Fruit fly (Drosophila melanogaster): ENCODE data around the gene croc.

croc gene

DNA sequence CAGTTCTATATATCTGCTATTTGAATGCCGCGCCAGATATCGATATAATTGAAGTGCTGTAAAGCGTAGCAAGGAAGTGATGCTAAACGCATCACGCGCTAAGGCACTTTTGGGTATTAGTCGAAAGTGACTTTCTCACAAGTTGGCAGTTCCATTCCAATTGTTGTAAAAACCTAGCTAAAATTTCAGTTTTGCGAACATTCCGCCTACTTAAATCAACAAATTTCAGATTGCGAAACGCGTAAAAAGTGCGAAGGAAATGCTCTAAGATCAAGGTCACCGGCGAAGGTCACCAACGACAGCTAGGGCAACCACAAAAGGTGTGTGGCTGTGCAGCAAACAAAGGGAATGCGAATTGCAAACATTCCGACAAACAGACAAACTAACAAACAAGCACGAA is 30.6 kb downstream of the croc start, which contains the start of gene Syx7 (continued):
- TF ChIP-seq CG34422 (GFP tag; IDR thresholded peaks at IDR 0.05) (peak; percentile 51; the same call in 1 of the 3 replicates), lilli (GFP tag; optimal IDR thresholded peaks at IDR 0.05) (peak; percentile 46), fd102C (GFP tag; optimal IDR thresholded peaks at IDR 0.05) (no peak), CG4617 (GFP tag; optimal IDR thresholded peaks at IDR 0.05; ENCODE audit: borderline replicate concordance) (peak; percentile 96), pzg (GFP tag; optimal IDR thresholded peaks at IDR 0.05) (peak; percentile 96), mirr (GFP tag; optimal IDR thresholded peaks at IDR 0.05) (no peak), gsb (GFP tag; IDR thresholded peaks at IDR 0.05) (no peak), slp2 (GFP tag; optimal IDR thresholded peaks at IDR 0.05) (no peak), luna (GFP tag; optimal IDR thresholded peaks at IDR 0.05) (no peak), row (GFP tag; IDR thresholded peaks at IDR 0.05) (no peak), pnt (GFP tag; optimal IDR thresholded peaks at IDR 0.05) (no peak), CG6765 (GFP tag; optimal IDR thresholded peaks at IDR 0.05) (no peak), Nf-YC (tag; optimal IDR thresholded peaks at IDR 0.05) (no peak), CG18619 (GFP tag; optimal IDR thresholded peaks at IDR 0.05) (no peak), ewg (GFP tag; optimal IDR thresholded peaks at IDR 0.05) (no peak), CG13287 (GFP tag; IDR thresholded peaks at IDR 0.05; ENCODE audit: partially characterized antibody) (peak; percentile 70), Dek (tag; optimal IDR thresholded peaks at IDR 0.05) (no peak), btn (GFP tag; optimal IDR thresholded peaks at IDR 0.05) (no peak), Atf3 (GFP tag; optimal IDR thresholded peaks at IDR 0.05) (no peak), CG34376 (GFP tag; optimal IDR thresholded peaks at IDR 0.05) (no peak), CG10366 (GFP tag; IDR thresholded peaks at IDR 0.05) (no peak), fd64A (GFP tag; optimal IDR thresholded peaks at IDR 0.05) (no peak), trh (GFP tag; optimal IDR thresholded peaks at IDR 0.05) (no peak), croc (GFP tag; conservative IDR thresholded peaks at IDR 0.05) (no peak), Dfd (GFP tag; optimal IDR thresholded peaks at IDR 0.05) (no peak), Meics (GFP tag; optimal IDR thresholded peaks at IDR 0.05) (no peak), Spps (tag; optimal IDR thresholded peaks at IDR 0.05) (no peak), CG2199 (GFP tag; IDR thresholded peaks at IDR 0.05) (no peak), CG10147 (GFP tag; optimal IDR thresholded peaks at IDR 0.05) (no peak), Nf-YB (GFP tag; optimal IDR thresholded peaks at IDR 0.05) (peak; percentile 17), phol (tag; optimal IDR thresholded peaks at IDR 0.05) (peak; percentile 35), CG3838 (GFP tag; optimal IDR thresholded peaks at IDR 0.05) (no peak), CG4707 (GFP tag; optimal IDR thresholded peaks at IDR 0.05) (no peak), nau (GFP tag; optimal IDR thresholded peaks at IDR 0.05) (no peak), dpn (GFP tag; optimal IDR thresholded peaks at IDR 0.05) (peak; percentile 33 to 38), Awh (GFP tag; IDR thresholded peaks at IDR 0.05) (no peak), CG1603 (tag; optimal IDR thresholded peaks at IDR 0.05) (peak; percentile 71), CG3163 (GFP tag; optimal IDR thresholded peaks at IDR 0.05) (peak; percentile 6), CG8359 (GFP tag; optimal IDR thresholded peaks at IDR 0.05; ENCODE audit: borderline replicate concordance) (no peak), CG11696 (GFP tag; IDR thresholded peaks at IDR 0.05) (no peak), NC2α (GFP tag; optimal IDR thresholded peaks at IDR 0.05) (no peak), unc-4 (GFP tag; IDR thresholded peaks at IDR 0.05; ENCODE audit: partially characterized antibody) (peak; percentile 55), Aef1 (GFP tag; IDR thresholded peaks at IDR 0.05) (no peak), sens (GFP tag) (peak; percentile 81), ase (GFP tag; IDR thresholded peaks at IDR 0.05) (no peak), Opbp (GFP tag; IDR thresholded peaks at IDR 0.05; ENCODE audit: partially characterized antibody) (peak; percentile 78), Lim3 (GFP tag; IDR thresholded peaks at IDR 0.05) (no peak), Asciz (GFP tag; optimal IDR thresholded peaks at IDR 0.05) (no peak), mam (GFP tag; optimal IDR thresholded peaks at IDR 0.05) (peak; percentile 59), CG6689 (GFP tag; IDR thresholded peaks at IDR 0.05) (no peak), chm (GFP tag; IDR thresholded peaks at IDR 0.05) (no peak), al (GFP tag; IDR thresholded peaks at IDR 0.05) (no peak)
